Worm (Caenorhabditis elegans): ENCODE data around the gene K01D12.1.
"Not testable (repeated sequence)": the region's sequence is repeated elsewhere in the genome, so short reads cannot be mapped to it uniquely, and the experiment has no call there.

The K01D12.1 gene

DNA sequence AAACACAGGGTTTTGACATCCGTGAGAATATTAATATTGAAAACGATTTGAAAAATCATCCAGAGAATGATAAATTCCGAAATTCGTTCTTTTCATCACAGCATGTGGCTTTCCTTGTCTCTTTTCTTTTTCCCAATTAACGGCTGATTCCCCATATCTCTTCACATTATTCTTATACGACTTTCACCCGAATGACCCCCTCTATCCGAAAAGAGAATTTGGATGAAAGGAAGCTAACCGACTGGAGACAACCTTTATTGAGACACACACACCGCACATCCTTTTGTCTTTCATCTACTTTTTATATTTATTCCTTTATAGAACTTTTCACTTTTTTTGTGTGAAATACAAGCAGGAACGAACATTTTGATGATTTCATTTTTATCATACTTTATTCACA is 19.7 kb upstream of the K01D12.1 start:
- no peak for TF ChIP-seq him-1 (tag; optimal IDR thresholded peaks at IDR 0.05)
- no peak for TF ChIP-seq W03F9.2 (tag; optimal IDR thresholded peaks at IDR 0.05)

DNA sequence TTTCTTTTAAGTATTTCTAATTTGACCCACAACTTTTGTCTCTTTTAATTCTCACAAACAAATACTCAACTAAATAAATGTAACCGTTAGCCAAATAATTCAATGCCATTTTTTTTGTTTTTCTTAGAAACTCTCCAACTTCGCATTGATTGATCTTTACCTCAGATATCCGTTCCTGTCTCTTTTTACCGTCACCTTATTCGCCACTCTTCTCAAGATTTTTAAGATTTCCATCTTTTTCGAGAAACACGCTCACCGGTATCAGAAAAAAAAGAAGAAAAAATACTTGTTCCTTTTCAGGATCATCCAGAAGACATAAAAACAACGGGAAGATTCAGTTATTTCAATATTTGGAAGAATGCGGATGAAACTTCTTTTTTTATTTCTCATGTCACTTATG is 19.0 kb upstream of the K01D12.1 start, which contains the start of gene F23H12.5:
Gene F23H12.5, plus strand, starts transcription at position 301 of the 400 bp plus-strand sequence.
- TF ChIP-seq dao-5 (tag; optimal IDR thresholded peaks at IDR 0.05) (no peak), him-1 (tag; optimal IDR thresholded peaks at IDR 0.05) (no peak), W03F9.2 (tag; optimal IDR thresholded peaks at IDR 0.05) (no peak)

- TF ChIP-seq W03F9.2 (tag; optimal IDR thresholded peaks at IDR 0.05) (no peak), dao-5 (tag; optimal IDR thresholded peaks at IDR 0.05) (no peak), him-1 (tag; optimal IDR thresholded peaks at IDR 0.05) (no peak)
Observed at ce11 chrV:12361644-12362043, 15.7 kb upstream of the K01D12.1 start, which contains the start of gene fipr-1. fipr-1 (minus strand) TSS chrV:12361744.

ce11 chrV:12365104-12365503 is 12.3 kb upstream of the K01D12.1 start, which contains the start of gene fipr-2:
fipr-2 (plus strand) TSS chrV:12365348.
- no peak for TF ChIP-seq him-1 (tag; optimal IDR thresholded peaks at IDR 0.05)
- no peak for TF ChIP-seq W03F9.2 (tag; optimal IDR thresholded peaks at IDR 0.05)
- no peak for TF ChIP-seq dao-5 (tag; optimal IDR thresholded peaks at IDR 0.05)

DNA sequence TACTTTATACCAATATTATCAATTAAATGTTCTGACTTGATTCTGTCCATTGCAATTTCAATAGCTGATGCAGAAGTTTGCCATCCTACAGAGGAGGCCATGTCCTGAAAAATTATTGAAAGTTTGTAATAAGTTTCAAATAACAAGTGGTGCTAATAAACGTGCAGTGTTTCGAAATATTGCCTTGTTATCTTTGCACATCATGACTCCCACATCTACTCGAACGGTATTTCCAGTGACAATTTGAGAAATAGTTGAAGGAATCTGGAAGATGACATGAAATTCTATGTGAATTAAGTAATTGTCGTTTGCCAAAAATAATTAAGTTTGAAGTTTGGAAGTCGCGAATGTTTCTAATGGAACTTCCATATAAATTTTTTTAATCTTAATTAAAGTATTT is 7.9 kb upstream of the K01D12.1 start, which contains the start of gene gcy-13:
Gene gcy-13, minus strand, starts transcription at position 101 of the 400 bp plus-strand sequence.
- TF ChIP-seq dao-5 (tag; optimal IDR thresholded peaks at IDR 0.05), result no peak
- no peak for TF ChIP-seq him-1 (tag; optimal IDR thresholded peaks at IDR 0.05)
- no peak for TF ChIP-seq W03F9.2 (tag; optimal IDR thresholded peaks at IDR 0.05)

- TF ChIP-seq him-1 (tag; optimal IDR thresholded peaks at IDR 0.05) (no peak), dao-5 (tag; optimal IDR thresholded peaks at IDR 0.05) (no peak), W03F9.2 (tag; optimal IDR thresholded peaks at IDR 0.05) (no peak)
Observed at ce11 chrV:12371386-12371785, 6.0 kb upstream of the K01D12.1 start, which contains the start of gene F23H12.7. F23H12.7 (plus strand) TSS chrV:12371686.

DNA sequence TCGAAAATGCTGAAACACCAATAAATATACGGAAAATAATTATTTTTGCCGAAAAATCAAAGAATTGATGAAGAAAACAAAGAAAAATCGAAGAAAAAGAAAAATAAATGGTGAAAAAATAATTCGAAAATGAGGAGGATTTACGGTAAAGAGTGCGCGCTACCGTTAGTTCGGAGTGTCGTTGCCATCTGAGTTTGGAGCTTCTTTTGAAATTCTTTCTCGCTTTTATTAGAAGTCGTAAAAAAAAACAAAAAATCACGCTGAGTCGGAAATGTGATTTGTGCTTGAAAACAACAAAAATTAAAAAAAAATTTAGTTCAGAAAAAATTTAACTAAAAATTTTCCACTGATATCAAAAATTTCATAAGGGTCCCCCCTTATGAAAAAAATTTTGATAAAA is 3.1 kb upstream of the K01D12.1 start, which contains the start of gene F23H12.10:
Gene F23H12.10, minus strand, starts transcription at position 12 of the 400 bp plus-strand sequence.
- TF ChIP-seq him-1, dao-5, W03F9.2 (tag; optimal IDR thresholded peaks at IDR 0.05): not testable (repeated sequence)

- TF ChIP-seq W03F9.2 (tag; optimal IDR thresholded peaks at IDR 0.05) (no peak), him-1 (tag; optimal IDR thresholded peaks at IDR 0.05) (no peak), dao-5 (tag; optimal IDR thresholded peaks at IDR 0.05) (no peak)
Observed at ce11 chrV:12386154-12386553, 8.8 kb downstream of the K01D12.1 start, which contains the start of gene K01D12.15. K01D12.15 (plus strand) TSS chrV:12386454.

DNA sequence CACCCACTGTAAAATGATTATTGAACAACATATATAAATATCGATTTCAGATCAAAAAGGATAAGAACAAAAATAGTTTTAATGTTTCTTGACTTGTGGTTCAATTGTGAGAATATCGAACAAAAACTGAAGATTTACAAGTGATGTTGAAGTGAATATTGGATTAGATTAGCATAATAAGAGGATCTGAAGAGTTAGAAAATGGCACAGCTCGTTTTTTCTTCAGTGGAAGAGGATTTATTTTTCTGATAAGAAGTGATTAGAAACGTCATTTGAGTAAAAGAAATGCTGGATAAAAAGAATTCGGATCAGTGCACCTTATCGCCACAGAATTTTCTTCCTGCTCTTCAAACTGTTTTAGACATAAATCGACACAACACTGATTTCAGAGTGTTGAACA is 18.3 kb downstream of the K01D12.1 start, which contains the start of gene twk-14:
Gene twk-14, minus strand, starts transcription at position 8 of the 400 bp plus-strand sequence.
- no peak for TF ChIP-seq him-1 (tag; optimal IDR thresholded peaks at IDR 0.05)
- TF ChIP-seq dao-5 (tag; optimal IDR thresholded peaks at IDR 0.05), result no peak
- TF ChIP-seq W03F9.2 (tag; optimal IDR thresholded peaks at IDR 0.05), result no peak

DNA sequence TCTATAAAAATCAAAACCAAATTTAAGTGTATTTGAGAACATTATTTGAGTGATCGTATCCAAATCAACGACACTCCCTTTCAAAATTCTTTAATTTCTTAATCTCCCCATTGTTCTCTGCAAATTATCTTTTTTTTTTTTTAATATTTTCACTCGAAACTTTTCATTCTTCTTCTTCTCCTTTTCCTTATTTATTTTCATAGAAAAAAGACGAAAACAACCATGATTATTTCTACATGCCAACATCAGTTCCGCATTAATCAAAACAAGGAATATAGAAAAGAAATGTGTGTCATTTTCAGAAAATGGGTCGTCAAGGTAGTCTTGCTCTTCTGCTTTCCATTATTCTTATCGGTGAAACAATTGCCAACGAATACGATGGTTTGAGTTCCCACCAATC is 20.2 kb downstream of the K01D12.1 start, which contains the start of gene K01D12.5:
Gene K01D12.5, plus strand, starts transcription at position 301 of the 400 bp plus-strand sequence.
- TF ChIP-seq W03F9.2 (tag; optimal IDR thresholded peaks at IDR 0.05) (no peak), him-1 (tag; optimal IDR thresholded peaks at IDR 0.05) (no peak), dao-5 (tag; optimal IDR thresholded peaks at IDR 0.05) (no peak)

DNA sequence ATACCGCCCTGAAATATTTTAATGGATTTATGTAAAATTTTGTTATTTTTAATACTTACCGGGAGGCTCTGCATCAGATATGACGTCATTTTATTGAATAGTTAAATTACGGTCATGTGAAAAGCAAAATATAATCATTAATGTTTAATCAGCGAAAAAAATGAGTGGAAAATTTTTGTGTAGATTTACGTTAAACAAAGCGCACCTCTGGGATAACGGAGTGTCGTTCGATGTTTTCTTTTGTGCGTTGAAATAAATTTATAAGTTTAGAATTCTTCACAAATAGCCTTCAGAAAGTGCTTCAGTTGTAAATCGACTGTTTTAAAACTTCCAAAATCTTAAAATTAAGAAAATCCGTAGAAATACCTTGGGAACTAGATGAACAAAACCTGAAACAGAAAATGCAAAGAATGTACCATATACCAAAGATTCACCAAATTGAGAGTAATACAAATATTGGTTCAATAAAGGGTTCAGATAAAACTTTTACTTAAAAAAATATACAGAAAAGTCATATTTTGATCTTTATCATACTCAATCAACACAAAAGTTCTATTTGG is 23.4 kb downstream of the K01D12.1 start, which contains the start of the genes K01D12.20 and miga-1:
Gene K01D12.20, minus strand, starts transcription at position 138 of the 560 bp plus-strand sequence.
Gene miga-1, minus strand, starts transcription at position 183 of the 560 bp plus-strand sequence.
- no peak for TF ChIP-seq dao-5 (tag; optimal IDR thresholded peaks at IDR 0.05)
- TF ChIP-seq him-1 (tag; optimal IDR thresholded peaks at IDR 0.05), result no peak
- TF ChIP-seq W03F9.2 (tag; optimal IDR thresholded peaks at IDR 0.05), result no peak

DNA sequence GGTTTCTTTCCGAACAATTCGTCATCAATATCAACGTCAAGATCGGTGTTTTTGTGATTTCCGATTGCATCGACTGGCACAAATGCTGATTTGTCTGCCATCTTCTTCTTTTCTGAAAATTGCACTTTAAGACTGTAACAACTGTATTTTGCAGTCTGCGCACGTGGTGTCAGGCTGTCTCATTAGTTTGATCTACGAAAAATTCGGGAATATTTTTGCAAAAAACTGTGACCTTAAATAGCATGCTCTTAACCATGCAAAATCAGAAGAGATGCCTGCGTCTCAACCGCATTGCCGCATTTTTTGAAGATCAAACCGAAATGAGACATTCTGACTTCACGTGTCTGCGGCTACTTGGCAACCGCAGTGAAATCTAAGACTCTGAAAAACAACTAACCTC is 24.0 kb downstream of the K01D12.1 start, which contains the start of gene K01D12.7:
Gene K01D12.7, minus strand, starts transcription at position 101 of the 400 bp plus-strand sequence.
- TF ChIP-seq dao-5 (tag; optimal IDR thresholded peaks at IDR 0.05) (no peak), W03F9.2 (tag; optimal IDR thresholded peaks at IDR 0.05) (no peak), him-1 (tag; optimal IDR thresholded peaks at IDR 0.05) (no peak)

DNA sequence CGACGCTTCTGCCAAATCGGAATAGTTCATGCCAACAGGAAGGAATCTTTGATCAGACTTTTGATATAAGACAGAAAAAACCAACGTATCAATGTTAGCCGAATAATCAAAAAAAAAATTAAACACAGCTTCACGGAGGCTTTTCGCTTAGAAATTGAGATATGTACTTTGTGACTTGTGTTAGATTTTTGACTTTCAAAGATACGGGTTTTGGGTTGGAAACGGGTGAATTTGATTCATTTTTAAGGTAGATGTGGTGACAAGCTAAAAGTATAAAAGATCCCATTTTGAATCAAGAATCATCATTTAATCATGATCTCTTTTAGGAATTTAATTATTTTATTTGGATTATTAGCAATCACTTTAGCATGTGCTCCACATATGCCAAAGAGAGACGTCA is 25.0 kb downstream of the K01D12.1 start, which contains the start of gene K01D12.8:
Gene K01D12.8, plus strand, starts transcription at position 301 of the 400 bp plus-strand sequence.
- TF ChIP-seq dao-5 (tag; optimal IDR thresholded peaks at IDR 0.05), result no peak
- no peak for TF ChIP-seq W03F9.2 (tag; optimal IDR thresholded peaks at IDR 0.05)

DNA sequence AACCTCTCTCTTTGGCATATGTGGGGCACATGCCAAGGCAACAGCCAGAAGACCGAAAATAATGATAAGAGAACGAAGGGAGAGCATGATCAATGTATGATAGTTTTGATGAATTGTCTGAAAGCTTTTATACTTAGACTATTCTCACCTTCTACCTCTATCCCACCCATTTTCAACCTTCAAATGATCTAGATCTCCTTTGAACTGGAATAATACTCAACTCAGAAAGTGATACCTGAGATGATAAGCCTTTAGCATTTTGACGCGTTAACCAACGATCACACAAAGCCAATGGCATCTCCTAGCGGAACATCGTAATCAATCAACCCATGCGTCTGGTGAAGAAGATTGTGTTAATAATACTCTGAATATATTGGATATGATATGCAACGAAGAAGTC is 27.2 kb downstream of the K01D12.1 start, which contains the start of gene K01D12.9:
Gene K01D12.9, minus strand, starts transcription at position 101 of the 400 bp plus-strand sequence.
- TF ChIP-seq dao-5 (tag; optimal IDR thresholded peaks at IDR 0.05) (no peak), him-1 (tag; optimal IDR thresholded peaks at IDR 0.05) (no peak), W03F9.2 (tag; optimal IDR thresholded peaks at IDR 0.05) (no peak)
